Worm (Caenorhabditis elegans) whole organism, mixed stage, embryonic: ENCODE data around the gene C17C3.5.

Source experiments
- blmp-1 ChIP-seq: fragments of 150-350 bp; optimal IDR thresholded peaks from 2 replicates; lab custom pipeline; 2014; ENCODE audit warnings: missing biosample characterization, missing genetic modification characterization
- nhr-12 ChIP-seq: fragments of 150-350 bp; optimal IDR thresholded peaks from 2 replicates; lab custom pipeline; 2014; ENCODE audit warnings: missing biosample characterization, missing genetic modification characterization

- TF ChIP-seq nhr-12 (tag; lab: Kevin White, UChicago), result no peak
- TF ChIP-seq blmp-1 (tag; lab: Kevin White, UChicago), result no peak
Observed at ce11 chrII:5554317-5554716, 2.7 kb downstream of the C17C3.5 start, which contains the start of gene ins-12.
